Worm (Caenorhabditis elegans) whole organism, midembryonic: ENCODE measurements around the gene math-49.

Experiments
- T22C8.4 ChIP-seq: fragments of 200-800 bp; sonication (Bioruptor generic); IDR thresholded peaks from 2 replicates; pipeline ENCODE4 v1.3.6; 2022; ENCODE audit warnings: missing genetic modification characterization, missing compliant biosample characterization
- cog-1 ChIP-seq: sonication (generic microtip); optimal IDR thresholded peaks from 2 replicates; lab custom pipeline; 2016; ENCODE audit warnings: missing genetic modification characterization, missing compliant biosample characterization
- flt-1 ChIP-seq: fragments of 200-800 bp; sonication (Bioruptor generic); IDR thresholded peaks from 2 replicates; pipeline ENCODE4 v1.3.6; 2022; ENCODE audit warnings: missing genetic modification characterization, missing compliant biosample characterization
- klf-2 ChIP-seq: fragments of 200-800 bp; sonication (Bioruptor generic); conservative IDR thresholded peaks from 2 replicates; pipeline ENCODE4 v1.3.6; 2022; ENCODE audit warnings: missing genetic modification reagents, missing genetic modification characterization, missing compliant biosample characterization
- med-1 ChIP-seq: sonication (generic microtip); optimal IDR thresholded peaks from 2 replicates; lab custom pipeline; 2017; ENCODE audit warnings: missing genetic modification characterization, mild to moderate bottlenecking, missing compliant biosample characterization, antibody characterized with exemption, missing genetic modification reagents; ENCODE audit not compliant: insufficient read depth
- ref-1 ChIP-seq: fragments of 200-800 bp; sonication (Bioruptor generic); conservative IDR thresholded peaks from 2 replicates; pipeline ENCODE4 v1.3.6; 2022; ENCODE audit warnings: missing genetic modification reagents, missing genetic modification characterization, missing compliant biosample characterization
- tab-1 ChIP-seq: fragments of 200-800 bp; sonication (Bioruptor generic); IDR thresholded peaks from 2 replicates; pipeline ENCODE4 v1.3.6; 2022; ENCODE audit warnings: missing genetic modification characterization, missing compliant biosample characterization
- ztf-23 ChIP-seq: fragments of 200-800 bp; sonication (Bioruptor generic); IDR thresholded peaks from 2 replicates; pipeline ENCODE4 v1.3.6; 2022; ENCODE audit warnings: missing genetic modification reagents, missing genetic modification characterization, missing compliant biosample characterization
- ztf-29 ChIP-seq: fragments of 200-800 bp; sonication (Bioruptor generic); IDR thresholded peaks from 2 replicates; pipeline ENCODE4 v1.3.6; 2022; ENCODE audit warnings: missing genetic modification reagents, missing genetic modification characterization, missing compliant biosample characterization

Gene math-49

ce11 chrII:1939652-1940051 is 15.8 kb downstream of the math-49 start, which contains the start of gene ZK250.13:
Gene ZK250.13, minus strand, starts transcription at chrII:1939752.
- TF ChIP-seq ztf-23 (no peak), flt-1 (GFP tag; lab: Robert Waterston, UW) (no peak)

- TF ChIP-seq flt-1 (GFP tag; lab: Robert Waterston, UW) (no peak), cog-1 (tag; lab: Kevin White, UChicago) (no peak), ref-1 (GFP tag; lab: Robert Waterston, UW) (no peak), T22C8.4 (GFP tag; lab: Robert Waterston, UW) (no peak), tab-1 (GFP tag; lab: Robert Waterston, UW) (no peak), ztf-29 (GFP tag; lab: Robert Waterston, UW) (no peak), ztf-23 (no peak), med-1 (no peak), klf-2 (GFP tag; lab: Robert Waterston, UW) (no peak)
Measured at ce11 chrII:1928578-1928977, 26.9 kb downstream of the math-49 start.

ce11 chrII:1926162-1926561 is 29.3 kb downstream of the math-49 start, which contains the start of gene F52C6.2:
Gene F52C6.2, plus strand, starts transcription at chrII:1926462.
- TF ChIP-seq ztf-29 (GFP tag; lab: Robert Waterston, UW) (no peak), klf-2 (GFP tag; lab: Robert Waterston, UW) (no peak), ref-1 (GFP tag; lab: Robert Waterston, UW) (no peak), tab-1 (GFP tag; lab: Robert Waterston, UW) (no peak), cog-1 (tag; lab: Kevin White, UChicago) (no peak), flt-1 (GFP tag; lab: Robert Waterston, UW) (no peak), ztf-23 (no peak), T22C8.4 (GFP tag; lab: Robert Waterston, UW) (no peak), med-1 (no peak)

ce11 chrII:1924459-1924858 is 31.0 kb downstream of the math-49 start, which contains the start of gene F52C6.3:
Gene F52C6.3, plus strand, starts transcription at chrII:1924759.
- TF ChIP-seq med-1: no peak
- no peak for TF ChIP-seq flt-1 (GFP tag; lab: Robert Waterston, UW)
- no peak for TF ChIP-seq klf-2 (GFP tag; lab: Robert Waterston, UW)
- no peak for TF ChIP-seq ref-1 (GFP tag; lab: Robert Waterston, UW)
- no peak for TF ChIP-seq T22C8.4 (GFP tag; lab: Robert Waterston, UW)
- no peak for TF ChIP-seq ztf-23
- TF ChIP-seq ztf-29 (GFP tag; lab: Robert Waterston, UW): no peak
- no peak for TF ChIP-seq cog-1 (tag; lab: Kevin White, UChicago)
- no peak for TF ChIP-seq tab-1 (GFP tag; lab: Robert Waterston, UW)

- no peak for TF ChIP-seq med-1
- no peak for TF ChIP-seq ztf-23
- TF ChIP-seq klf-2 (GFP tag; lab: Robert Waterston, UW): no peak
- no peak for TF ChIP-seq ztf-29 (GFP tag; lab: Robert Waterston, UW)
- TF ChIP-seq ref-1 (GFP tag; lab: Robert Waterston, UW): no peak
- no peak for TF ChIP-seq flt-1 (GFP tag; lab: Robert Waterston, UW)
- no peak for TF ChIP-seq cog-1 (tag; lab: Kevin White, UChicago)
- TF ChIP-seq tab-1 (GFP tag; lab: Robert Waterston, UW): no peak
- TF ChIP-seq T22C8.4 (GFP tag; lab: Robert Waterston, UW): no peak
Measured at ce11 chrII:1922665-1923187, 32.7 kb downstream of the math-49 start, which contains the start of the genes bath-2 and F52C6.4. Gene bath-2, minus strand, starts transcription at chrII:1922765. Gene F52C6.4, plus strand, starts transcription at chrII:1923137.

- TF ChIP-seq med-1: no peak
- no peak for TF ChIP-seq T22C8.4 (GFP tag; lab: Robert Waterston, UW)
- no peak for TF ChIP-seq ref-1 (GFP tag; lab: Robert Waterston, UW)
- no peak for TF ChIP-seq flt-1 (GFP tag; lab: Robert Waterston, UW)
- TF ChIP-seq tab-1 (GFP tag; lab: Robert Waterston, UW): no peak
- TF ChIP-seq klf-2 (GFP tag; lab: Robert Waterston, UW): no peak
- no peak for TF ChIP-seq ztf-23
- TF ChIP-seq cog-1 (tag; lab: Kevin White, UChicago): no peak
- no peak for TF ChIP-seq ztf-29 (GFP tag; lab: Robert Waterston, UW)
Measured at ce11 chrII:1921018-1921417, 34.5 kb downstream of the math-49 start, which contains the start of gene bath-7. Gene bath-7, minus strand, starts transcription at chrII:1921118.

- no peak for TF ChIP-seq ref-1 (GFP tag; lab: Robert Waterston, UW)
- TF ChIP-seq flt-1 (GFP tag; lab: Robert Waterston, UW): no peak
- no peak for TF ChIP-seq med-1
- TF ChIP-seq klf-2 (GFP tag; lab: Robert Waterston, UW): no peak
- no peak for TF ChIP-seq cog-1 (tag; lab: Kevin White, UChicago)
- TF ChIP-seq ztf-23: no peak
- TF ChIP-seq tab-1 (GFP tag; lab: Robert Waterston, UW): no peak
- TF ChIP-seq T22C8.4 (GFP tag; lab: Robert Waterston, UW): no peak
- TF ChIP-seq ztf-29 (GFP tag; lab: Robert Waterston, UW): no peak
Measured at ce11 chrII:1917862-1918261, 37.6 kb downstream of the math-49 start, which contains the start of gene bath-4. Gene bath-4, minus strand, starts transcription at chrII:1917962.

- TF ChIP-seq ztf-29 (GFP tag; lab: Robert Waterston, UW): no peak
- no peak for TF ChIP-seq T22C8.4 (GFP tag; lab: Robert Waterston, UW)
- TF ChIP-seq tab-1 (GFP tag; lab: Robert Waterston, UW): no peak
- TF ChIP-seq ref-1 (GFP tag; lab: Robert Waterston, UW): no peak
- TF ChIP-seq cog-1 (tag; lab: Kevin White, UChicago): no peak
- TF ChIP-seq ztf-23: no peak
- no peak for TF ChIP-seq flt-1 (GFP tag; lab: Robert Waterston, UW)
- no peak for TF ChIP-seq med-1
- no peak for TF ChIP-seq klf-2 (GFP tag; lab: Robert Waterston, UW)
Measured at ce11 chrII:1912741-1913140, 42.7 kb downstream of the math-49 start, which contains the start of gene math-31. Gene math-31, minus strand, starts transcription at chrII:1912841.

- TF ChIP-seq flt-1 (GFP tag; lab: Robert Waterston, UW) (no peak), T22C8.4 (GFP tag; lab: Robert Waterston, UW) (no peak), cog-1 (tag; lab: Kevin White, UChicago) (no peak), ref-1 (GFP tag; lab: Robert Waterston, UW) (no peak), ztf-29 (GFP tag; lab: Robert Waterston, UW) (no peak), med-1 (no peak), klf-2 (GFP tag; lab: Robert Waterston, UW) (no peak), ztf-23 (no peak), tab-1 (GFP tag; lab: Robert Waterston, UW) (no peak)
Measured at ce11 chrII:1905104-1905503, 50.4 kb downstream of the math-49 start, which contains the start of gene math-22. Gene math-22, plus strand, starts transcription at chrII:1905404.
